Worm (Caenorhabditis elegans) whole organism, late embryonic: ENCODE results near the gene C53B7.2.
"Not testable (repeated sequence)": the region's sequence is repeated elsewhere in the genome, so short reads cannot be mapped to it uniquely, and the experiment has no call there.

ENCODE experiments used
- ama-1 ChIP-seq: fragments of 150-350 bp; optimal IDR thresholded peaks from 2 replicates; lab custom pipeline; 2014
- ceh-19 ChIP-seq: fragments of 200-800 bp; sonication (Bioruptor generic); optimal IDR thresholded peaks from 2 replicates; lab custom pipeline; 2018; ENCODE audit warnings: mild to moderate bottlenecking, missing genetic modification characterization, missing compliant biosample characterization
- ceh-2 ChIP-seq: sonication (generic microtip); optimal IDR thresholded peaks from 2 replicates; lab custom pipeline; 2016; ENCODE audit warnings: missing genotype, missing genetic modification characterization, missing compliant biosample characterization
- ceh-24 ChIP-seq: sonication (generic microtip); optimal IDR thresholded peaks from 2 replicates; lab custom pipeline; 2016; ENCODE audit warnings: mild to moderate bottlenecking, missing genetic modification characterization, missing compliant biosample characterization
- ceh-45 ChIP-seq: fragments of 200-800 bp; sonication (Bioruptor generic); IDR thresholded peaks from 2 replicates; pipeline ENCODE4 v1.3.6; 2022; ENCODE audit warnings: missing genetic modification reagents, missing genetic modification characterization, missing compliant biosample characterization
- dve-1 ChIP-seq: sonication (generic microtip); optimal IDR thresholded peaks from 2 replicates; lab custom pipeline; 2017; ENCODE audit warnings: antibody characterized with exemption, mild to moderate bottlenecking, missing genetic modification characterization, missing compliant biosample characterization
- elt-2 ChIP-seq: sonication (generic microtip); optimal IDR thresholded peaks from 2 replicates; lab custom pipeline; 2016; ENCODE audit warnings: missing genetic modification reagents, missing genetic modification characterization, missing compliant biosample characterization
- fkh-10 ChIP-seq: fragments of 150-350 bp; optimal IDR thresholded peaks from 2 replicates; lab custom pipeline; 2014; ENCODE audit warnings: missing biosample characterization, missing genetic modification reagents, missing genetic modification characterization
- hlh-13 ChIP-seq: fragments of 200-800 bp; sonication (Bioruptor generic); optimal IDR thresholded peaks from 2 replicates; lab custom pipeline; 2018; ENCODE audit warnings: mild to moderate bottlenecking, missing genetic modification characterization, missing compliant biosample characterization
- hlh-6 ChIP-seq: sonication (generic microtip); optimal IDR thresholded peaks from 2 replicates; lab custom pipeline; 2016; ENCODE audit warnings: missing genotype, missing genetic modification characterization, missing compliant biosample characterization
- lin-11 ChIP-seq: fragments of 200-800 bp; sonication (Bioruptor generic); optimal IDR thresholded peaks from 2 replicates; lab custom pipeline; 2018; ENCODE audit warnings: mild to moderate bottlenecking, missing genetic modification characterization, missing compliant biosample characterization
- mec-3 ChIP-seq: sonication (generic microtip); optimal IDR thresholded peaks from 2 replicates; lab custom pipeline; 2016; ENCODE audit warnings: borderline replicate concordance, missing genetic modification characterization, missing compliant biosample characterization
- nhr-11 ChIP-seq: fragments of 150-350 bp; optimal IDR thresholded peaks from 2 replicates; lab custom pipeline; 2014; ENCODE audit warnings: missing biosample characterization, missing genetic modification characterization
- pag-3 ChIP-seq: sonication (generic microtip); optimal IDR thresholded peaks from 2 replicates; lab custom pipeline; 2016; ENCODE audit warnings: missing compliant biosample characterization, missing genetic modification characterization, borderline replicate concordance

ce11 chrX:6881795-6882194, 35.8 kb downstream of the C53B7.2 start, which contains the start of gene F41C6.6:
- not testable (repeated sequence) for TF ChIP-seq ceh-2; lin-11 (tag; lab: Kevin White, UChicago); ceh-19; nhr-11 (tag; lab: Kevin White, UChicago); ama-1 (lab: Kevin White, UChicago); mec-3 (tag; lab: Kevin White, UChicago); dve-1 (tag; lab: Kevin White, UChicago); hlh-13 (GFP tag; lab: Kevin White, UChicago); elt-2; pag-3 (tag; lab: Kevin White, UChicago); ceh-45 (GFP tag; lab: Robert Waterston, UW); hlh-6; fkh-10 (GFP tag; lab: Kevin White, UChicago); ceh-24 (tag; lab: Kevin White, UChicago)
